Worm (Caenorhabditis elegans) whole organism, L2 larva: ENCODE measurements around the gene Y7A5A.13.

Experiments used
- F13H6.1 ChIP-seq: sonication (generic microtip); optimal IDR thresholded peaks from 2 replicates; lab custom pipeline; 2016; ENCODE audit warnings: missing genetic modification characterization, missing compliant biosample characterization
- R02D3.7 ChIP-seq: fragments of 150-350 bp; optimal IDR thresholded peaks from 2 replicates; lab custom pipeline; 2014; ENCODE audit warnings: missing biosample characterization, missing genetic modification characterization
- ZK546.5 ChIP-seq: sonication (generic microtip); optimal IDR thresholded peaks from 2 replicates; lab custom pipeline; 2017; ENCODE audit warnings: missing biosample characterization, missing genetic modification characterization
- blmp-1 ChIP-seq: sonication (generic microtip); optimal IDR thresholded peaks from 2 replicates; lab custom pipeline; 2017; ENCODE audit warnings: missing genetic modification characterization, mild to moderate bottlenecking, missing compliant biosample characterization, antibody characterized with exemption, moderate library complexity; ENCODE audit not compliant: insufficient read depth
- ceh-82 ChIP-seq: fragments of 150-350 bp; optimal IDR thresholded peaks from 2 replicates; lab custom pipeline; 2014; ENCODE audit warnings: missing biosample characterization, missing genetic modification characterization
- egl-27 ChIP-seq: sonication (generic microtip); optimal IDR thresholded peaks from 3 replicates; lab custom pipeline; 2017; ENCODE audit warnings: missing biosample characterization, missing genetic modification reagents, missing genetic modification characterization
- fos-1 ChIP-seq: fragments of 150-350 bp; optimal IDR thresholded peaks from 2 replicates; lab custom pipeline; 2014; ENCODE audit warnings: missing biosample characterization, missing genetic modification characterization
- lin-11 ChIP-seq: fragments of 150-350 bp; sonication (generic microtip); optimal IDR thresholded peaks from 2 replicates; lab custom pipeline; 2014; ENCODE audit warnings: missing biosample characterization, missing genetic modification characterization, inconsistent platforms, mixed read lengths
- nhr-237 ChIP-seq: fragments of 150-350 bp; optimal IDR thresholded peaks from 2 replicates; lab custom pipeline; 2014; ENCODE audit warnings: missing biosample characterization, missing genetic modification characterization
- nhr-77 ChIP-seq: fragments of 150-350 bp; optimal IDR thresholded peaks from 2 replicates; lab custom pipeline; 2014; ENCODE audit warnings: missing biosample characterization, missing genetic modification characterization
- skn-1 ChIP-seq: sonication (generic microtip); optimal IDR thresholded peaks from 2 replicates; lab custom pipeline; 2017; ENCODE audit warnings: missing biosample characterization, missing genetic modification characterization
- zag-1 ChIP-seq: fragments of 150-350 bp; optimal IDR thresholded peaks from 2 replicates; lab custom pipeline; 2014; ENCODE audit warnings: missing biosample characterization, missing genetic modification characterization
- ztf-1 ChIP-seq: fragments of 200-800 bp; sonication (Bioruptor generic); conservative IDR thresholded peaks from 2 replicates; pipeline ENCODE4 v1.3.6; 2022; ENCODE audit warnings: missing genetic modification characterization, missing compliant biosample characterization

DNA sequence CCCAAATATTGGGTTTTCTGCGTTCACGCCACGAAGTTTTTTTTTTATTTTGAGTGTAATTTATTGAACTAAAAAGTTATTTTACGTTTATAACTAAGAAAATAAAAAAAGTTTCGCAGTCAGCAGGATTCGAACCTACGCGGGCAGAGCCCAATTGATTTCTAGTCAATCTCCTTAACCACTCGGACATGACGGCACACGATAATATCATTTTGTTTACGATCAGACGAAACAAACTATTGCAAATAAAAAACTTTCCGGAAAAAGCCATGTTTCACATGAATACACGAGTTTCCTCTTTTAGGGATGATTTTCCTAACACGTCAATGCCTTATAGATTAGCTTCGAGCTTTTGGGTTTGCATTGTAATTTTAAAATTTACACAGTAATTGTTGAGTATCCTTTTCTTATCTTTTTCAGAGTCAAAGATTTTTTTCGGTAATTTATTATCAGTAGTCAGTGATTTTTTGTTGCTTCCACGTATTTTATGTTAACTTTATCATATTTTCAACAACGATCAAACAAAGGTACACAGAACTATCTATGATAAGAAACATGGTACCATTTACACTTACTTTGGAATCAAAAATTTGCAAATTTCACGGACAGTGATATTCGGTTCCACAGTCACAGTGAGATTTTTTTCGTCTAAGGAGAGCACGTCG is 3.6 kb upstream of the Y7A5A.13 start:
- no peak for TF ChIP-seq skn-1
- TF ChIP-seq ceh-82 (tag; lab: Kevin White, UChicago) = no peak
- no peak for TF ChIP-seq R02D3.7 (tag; lab: Kevin White, UChicago)
- TF ChIP-seq nhr-77 (tag; lab: Kevin White, UChicago) = no peak
- no peak for TF ChIP-seq nhr-237 (tag; lab: Kevin White, UChicago)
- no peak for TF ChIP-seq lin-11 (tag; lab: Kevin White, UChicago)
- TF ChIP-seq fos-1 (tag; lab: Kevin White, UChicago) = peak; percentile 18
- TF ChIP-seq blmp-1 = no peak
- TF ChIP-seq F13H6.1 (tag; lab: Kevin White, UChicago) = no peak
- TF ChIP-seq zag-1 = no peak
- no peak for TF ChIP-seq egl-27 (tag; lab: Kevin White, UChicago)
- no peak for TF ChIP-seq ztf-1 (GFP tag; lab: Robert Waterston, UW)
- no peak for TF ChIP-seq ZK546.5
